Worm (Caenorhabditis elegans) whole organism, L2 larva: ENCODE measurements around the gene hic-1.

Experiments used
- elt-1 ChIP-seq: fragments of 150-350 bp; optimal IDR thresholded peaks from 2 replicates; lab custom pipeline; 2014; ENCODE audit warnings: missing biosample characterization, missing genetic modification characterization
- mbf-1 ChIP-seq: sonication (generic microtip); optimal IDR thresholded peaks from 2 replicates; lab custom pipeline; 2017; ENCODE audit warnings: missing biosample characterization, missing genetic modification characterization
- mdl-1 ChIP-seq, 2 experiments: fragments of 150-350 bp in 1 of 2; sonication (generic microtip) in 1 of 2; optimal IDR thresholded peaks; 2 replicates each; lab custom pipeline; 2017; ENCODE audit warnings: missing biosample characterization in 2 of 2, missing genetic modification characterization in 2 of 2
- snpc-4 ChIP-seq: fragments of 150-350 bp; optimal IDR thresholded peaks from 2 replicates; lab custom pipeline; 2014; ENCODE audit warnings: missing biosample characterization, missing genetic modification characterization

- TF ChIP-seq mdl-1 (tag; optimal IDR thresholded peaks at IDR 0.05; lab: Kevin White, UChicago) (no peak), snpc-4 (tag; lab: Kevin White, UChicago) (no peak), elt-1 (tag; lab: Kevin White, UChicago) (no peak), mbf-1 (tag; lab: Kevin White, UChicago) (no peak)
Measured at ce11 chrX:6597089-6597488, 1.5 kb downstream of the hic-1 start, which contains the start of gene ttr-6.
